Fruit fly (Drosophila melanogaster) whole organism, embryonic: ENCODE data around the gene Bx42.

Source experiments
- Ada2b ChIP-seq: fragments of 200-800 bp; sonication (Bioruptor generic); IDR thresholded peaks from 2 replicates; pipeline ENCODE4 v1.3.6; 2022; ENCODE audit warnings: missing biosample characterization, missing genetic modification characterization
- CG10147 ChIP-seq: fragments of 200-800 bp; sonication (Bioruptor generic); optimal IDR thresholded peaks from 2 replicates; lab custom pipeline; 2019; ENCODE audit warnings: missing biosample characterization, mild to moderate bottlenecking, missing genetic modification characterization, moderate library complexity
- CG10462 ChIP-seq: fragments of 200-800 bp; sonication (Bioruptor generic); optimal IDR thresholded peaks from 2 replicates; lab custom pipeline; 2016; ENCODE audit warnings: missing biosample characterization, missing genetic modification characterization
- CG11723 ChIP-seq: fragments of 200-800 bp; sonication (Bioruptor generic); optimal IDR thresholded peaks from 2 replicates; lab custom pipeline; 2017; ENCODE audit warnings: missing biosample characterization, mild to moderate bottlenecking, missing genetic modification characterization
- CG13894 ChIP-seq: fragments of 200-800 bp; sonication (Bioruptor generic); optimal IDR thresholded peaks from 3 replicates; lab custom pipeline; 2018; ENCODE audit warnings: missing biosample characterization, mild to moderate bottlenecking, missing genetic modification characterization, moderate library complexity
- CG15601 ChIP-seq: fragments of 200-800 bp; sonication (Bioruptor generic); optimal IDR thresholded peaks from 3 replicates; lab custom pipeline; 2019; ENCODE audit warnings: missing biosample characterization, mild to moderate bottlenecking, missing genetic modification characterization, moderate library complexity
- CG17802 ChIP-seq: fragments of 200-800 bp; sonication (Bioruptor generic); optimal IDR thresholded peaks from 2 replicates; lab custom pipeline; 2018; ENCODE audit warnings: missing biosample characterization, mild to moderate bottlenecking, missing genetic modification characterization, moderate library complexity
- CG18262 ChIP-seq: fragments of 200-800 bp; optimal IDR thresholded peaks from 3 replicates; lab custom pipeline; 2019; ENCODE audit warnings: missing biosample characterization, mild to moderate bottlenecking, missing genetic modification characterization, moderate library complexity
- CG1832 ChIP-seq: fragments of 200-800 bp; sonication (Bioruptor generic); optimal IDR thresholded peaks from 2 replicates; lab custom pipeline; 2017; ENCODE audit warnings: missing biosample characterization, mild to moderate bottlenecking, missing genetic modification characterization, inconsistent platforms
- CG2120 ChIP-seq: fragments of 200-800 bp; sonication (Bioruptor generic); optimal IDR thresholded peaks from 3 replicates; lab custom pipeline; 2016; ENCODE audit warnings: missing biosample characterization, missing genetic modification characterization
- CG31224 ChIP-seq: fragments of 200-800 bp; sonication (Bioruptor generic); IDR thresholded peaks from 2 replicates; pipeline ENCODE4 v1.3.6; 2022; ENCODE audit warnings: missing biosample characterization, missing genetic modification characterization
- CG34224 ChIP-seq: fragments of 200-800 bp; sonication (Bioruptor generic); IDR thresholded peaks from 3 replicates; pipeline ENCODE4 v1.3.6; 2022; ENCODE audit warnings: missing biosample characterization, missing genetic modification characterization; ENCODE audit not compliant: partially characterized antibody
- CG5180 ChIP-seq: fragments of 200-800 bp; sonication (Bioruptor generic); optimal IDR thresholded peaks from 3 replicates; lab custom pipeline; 2017; ENCODE audit warnings: missing biosample characterization, missing genetic modification characterization, mild to moderate bottlenecking, moderate library complexity, missing genetic modification reagents
- CG7839 ChIP-seq: fragments of 200-800 bp; sonication (Bioruptor generic); optimal IDR thresholded peaks from 3 replicates; lab custom pipeline; 2018; ENCODE audit warnings: missing biosample characterization, mild to moderate bottlenecking, missing genetic modification characterization, moderate library complexity
- CG8924 ChIP-seq: fragments of 200-800 bp; optimal IDR thresholded peaks from 3 replicates; lab custom pipeline; 2019; ENCODE audit warnings: missing biosample characterization, mild to moderate bottlenecking, missing genetic modification characterization, moderate library complexity
- Elba2 ChIP-seq: fragments of 200-800 bp; sonication (Bioruptor generic); optimal IDR thresholded peaks from 3 replicates; lab custom pipeline; 2016; ENCODE audit warnings: missing biosample characterization, missing genetic modification characterization
- Hr3 ChIP-seq: fragments of 200-800 bp; sonication (Bioruptor generic); optimal IDR thresholded peaks from 3 replicates; lab custom pipeline; 2016; ENCODE audit warnings: missing biosample characterization, missing genetic modification characterization
- Lhr ChIP-seq: fragments of 200-800 bp; sonication (Bioruptor generic); optimal IDR thresholded peaks from 3 replicates; lab custom pipeline; 2017; ENCODE audit warnings: mild to moderate bottlenecking, missing biosample characterization, missing genetic modification reagents, missing genetic modification characterization
- MESR4 ChIP-seq: fragments of 200-800 bp; sonication (Bioruptor generic); optimal IDR thresholded peaks from 2 replicates; lab custom pipeline; 2018; ENCODE audit warnings: missing biosample characterization, mild to moderate bottlenecking, missing genetic modification characterization, moderate library complexity
- Max ChIP-seq: fragments of 200-800 bp; sonication (Bioruptor generic); optimal IDR thresholded peaks from 2 replicates; lab custom pipeline; 2016; ENCODE audit warnings: missing biosample characterization, mild to moderate bottlenecking, missing genetic modification characterization
- Pdp1 ChIP-seq, 2 experiments: fragments of 200-800 bp; sonication (Bioruptor generic); optimal IDR thresholded peaks; 3 replicates each; lab custom pipeline; 2016; ENCODE audit warnings: missing biosample characterization in 2 of 2, missing genetic modification characterization in 2 of 2, mild to moderate bottlenecking in 1 of 2, moderate library complexity in 1 of 2
- Scr ChIP-seq: fragments of 200-800 bp; sonication (Bioruptor generic); IDR thresholded peaks from 2 replicates; pipeline ENCODE4 v1.3.6; 2022; ENCODE audit warnings: missing biosample characterization, missing genetic modification characterization; ENCODE audit not compliant: partially characterized antibody
- Sox100B ChIP-seq: fragments of 200-800 bp; sonication (Bioruptor generic); optimal IDR thresholded peaks from 3 replicates; lab custom pipeline; 2018; ENCODE audit warnings: missing biosample characterization, mild to moderate bottlenecking, missing genetic modification characterization
- Spps ChIP-seq: fragments of 200-800 bp; sonication (Bioruptor generic); optimal IDR thresholded peaks from 2 replicates; lab custom pipeline; 2018; ENCODE audit warnings: missing biosample characterization, mild to moderate bottlenecking, missing genetic modification characterization
- Trl ChIP-seq, 3 experiments: fragments of >200 bp in 2 of 3; fragments of 200-800 bp in 1 of 3; sonication (Bioruptor generic) in 1 of 3; optimal IDR thresholded peaks; 2 replicates in 1 of 3; 3 replicates in 2 of 3; lab custom pipeline; 2016 to 2017; ENCODE audit warnings: missing biosample characterization in 1 of 3, missing genetic modification characterization in 1 of 3
- btn ChIP-seq: fragments of 200-800 bp; sonication (Bioruptor generic); optimal IDR thresholded peaks from 2 replicates; lab custom pipeline; 2016; ENCODE audit warnings: missing biosample characterization, missing genetic modification characterization
- cato ChIP-seq: fragments of 200-800 bp; sonication (Bioruptor generic); optimal IDR thresholded peaks from 2 replicates; lab custom pipeline; 2016; ENCODE audit warnings: missing biosample characterization, missing genetic modification characterization, borderline replicate concordance
- cg ChIP-seq: fragments of 200-800 bp; sonication (Bioruptor generic); optimal IDR thresholded peaks from 3 replicates; lab custom pipeline; 2019; ENCODE audit warnings: missing biosample characterization, mild to moderate bottlenecking, missing genetic modification characterization, moderate library complexity
- crp ChIP-seq, 2 experiments: fragments of 200-800 bp; sonication (Bioruptor generic); optimal IDR thresholded peaks; 2 replicates in 1 of 2; 3 replicates in 1 of 2; lab custom pipeline; 2017; ENCODE audit warnings: missing biosample characterization in 2 of 2, missing genetic modification characterization in 2 of 2, mild to moderate bottlenecking in 1 of 2, moderate library complexity in 1 of 2
- danr ChIP-seq: fragments of 200-800 bp; sonication (Bioruptor generic); IDR thresholded peaks from 2 replicates; pipeline ENCODE4 v1.3.6; 2022; ENCODE audit warnings: missing biosample characterization, missing genetic modification characterization
- ems ChIP-seq: fragments of 200-800 bp; sonication (Bioruptor generic); optimal IDR thresholded peaks from 3 replicates; lab custom pipeline; 2016; ENCODE audit warnings: missing biosample characterization, missing genetic modification characterization
- gcm ChIP-seq: fragments of 200-800 bp; sonication (Bioruptor generic); optimal IDR thresholded peaks from 2 replicates; lab custom pipeline; 2019; ENCODE audit warnings: missing biosample characterization, mild to moderate bottlenecking, missing genetic modification characterization, moderate library complexity
- ham ChIP-seq: fragments of 200-800 bp; sonication (Bioruptor generic); IDR thresholded peaks from 2 replicates; pipeline ENCODE4 v1.3.6; 2022; ENCODE audit warnings: missing biosample characterization, missing genetic modification characterization
- hth ChIP-seq: fragments of >200 bp; optimal IDR thresholded peaks from 2 replicates; lab custom pipeline; 2017; ENCODE audit warnings: inconsistent platforms
- insv ChIP-seq, 2 experiments: fragments of 200-800 bp; sonication (Bioruptor generic); optimal IDR thresholded peaks; 3 replicates each; lab custom pipeline; 2016 to 2018; ENCODE audit warnings: missing biosample characterization in 2 of 2, missing genetic modification characterization in 2 of 2
- peb ChIP-seq: fragments of 200-800 bp; sonication (Bioruptor generic); IDR thresholded peaks from 2 replicates; pipeline ENCODE4 v1.3.6; 2022; ENCODE audit warnings: missing biosample characterization, missing genetic modification characterization
- pnt ChIP-seq: fragments of 200-800 bp; sonication (Bioruptor generic); optimal IDR thresholded peaks from 3 replicates; lab custom pipeline; 2016; ENCODE audit warnings: missing biosample characterization, missing genetic modification characterization
- pzg ChIP-seq: fragments of 200-800 bp; sonication (Bioruptor generic); optimal IDR thresholded peaks from 3 replicates; lab custom pipeline; 2018; ENCODE audit warnings: missing biosample characterization, mild to moderate bottlenecking, missing genetic modification characterization, moderate library complexity
- row ChIP-seq: fragments of 200-800 bp; sonication (Bioruptor generic); IDR thresholded peaks from 3 replicates; pipeline ENCODE4 v1.3.6; 2022; ENCODE audit warnings: missing biosample characterization, missing genetic modification characterization
- sens ChIP-seq: fragments of 200-800 bp; sonication (Bioruptor generic); peaks from one replicate; lab custom pipeline; 2016; ENCODE audit warnings: missing biosample characterization, missing genetic modification characterization
- sqz ChIP-seq: fragments of 200-800 bp; sonication (Bioruptor generic); optimal IDR thresholded peaks from 3 replicates; lab custom pipeline; 2018; ENCODE audit warnings: missing biosample characterization, mild to moderate bottlenecking, missing genetic modification characterization
- tgo ChIP-seq: fragments of 200-800 bp; sonication (Bioruptor generic); IDR thresholded peaks from 3 replicates; pipeline ENCODE4 v1.3.6; 2022; ENCODE audit warnings: missing biosample characterization, missing genetic modification characterization
- vvl ChIP-seq: fragments of 200-800 bp; sonication (Bioruptor generic); IDR thresholded peaks from 2 replicates; pipeline ENCODE4 v1.3.6; 2022; ENCODE audit warnings: missing biosample characterization, missing genetic modification characterization
- zen ChIP-seq: fragments of 200-800 bp; sonication (Bioruptor generic); optimal IDR thresholded peaks from 3 replicates; lab custom pipeline; 2018; ENCODE audit warnings: missing biosample characterization, mild to moderate bottlenecking, missing genetic modification characterization, moderate library complexity

Gene Bx42

dm6 chrX:9117831-9118230 is 11.4 kb upstream of the Bx42 start:
- TF ChIP-seq sqz (GFP tag; lab: Kevin White, UChicago) (no peak), row (GFP tag; lab: Robert Waterston, UW) (0 out of 3 replicates have a peak, but pooled peaks have one; percentile 2), cato (no peak), sens (GFP tag; lab: Kevin White, UChicago) (peak; percentile 61), pnt (GFP tag; lab: Kevin White, UChicago) (no peak), btn (GFP tag; lab: Kevin White, UChicago) (no peak), zen (tag; lab: Kevin White, UChicago) (peak; percentile 4), CG5180 (GFP tag; lab: Kevin White, UChicago) (no peak), Elba2 (GFP tag; lab: Kevin White, UChicago) (peak; percentile 30), pzg (GFP tag; lab: Kevin White, UChicago) (no peak), Hr3 (GFP tag; lab: Kevin White, UChicago) (no peak), CG13894 (tag; lab: Kevin White, UChicago) (peak; percentile 50), insv (GFP tag; optimal IDR thresholded peaks at IDR 0.05; lab: Kevin White, UChicago) (peak; percentile 49 to 96)

- peak; percentile 41 to 61 for TF ChIP-seq Trl (optimal IDR thresholded peaks at IDR 0.05; lab: Kevin White, UChicago)
- TF ChIP-seq Trl (GFP tag; optimal IDR thresholded peaks at IDR 0.05; lab: Kevin White, UChicago), result no peak
- TF ChIP-seq Pdp1 (GFP tag; optimal IDR thresholded peaks at IDR 0.05; lab: Kevin White, UChicago), result peak in 1 of 2 experiments; percentile 10
- TF ChIP-seq CG15601 (tag; lab: Kevin White, UChicago), result no peak
- peak in 1 of 2 experiments; percentile 86 for TF ChIP-seq insv (GFP tag; optimal IDR thresholded peaks at IDR 0.05; lab: Kevin White, UChicago)
- TF ChIP-seq Spps, result no peak
- peak; percentile 53 for TF ChIP-seq sens (GFP tag; lab: Kevin White, UChicago)
- TF ChIP-seq Max, result no peak
- TF ChIP-seq cg (GFP tag; lab: Kevin White, UChicago), result peak; percentile 75
- TF ChIP-seq CG34224 (GFP tag; lab: Robert Waterston, UW), result 0 out of 3 replicates have a peak, but pooled peaks have one; percentile 10
- TF ChIP-seq hth (lab: Kevin White, UChicago), result no peak
- TF ChIP-seq CG8924 (tag; lab: Kevin White, UChicago), result peak; percentile 22
- TF ChIP-seq vvl (GFP tag; lab: Robert Waterston, UW), result 0 out of 2 replicates have a peak, but pooled peaks have one; percentile 12
- no peak for TF ChIP-seq CG2120 (GFP tag; lab: Kevin White, UChicago)
- no peak for TF ChIP-seq Lhr
Observed at dm6 chrX:9110155-9110909, 3.9 kb upstream of the Bx42 start.

- TF ChIP-seq gcm (GFP tag; lab: Kevin White, UChicago) (peak; percentile 17), danr (peak; percentile 43; the same call in 1 of the 2 replicates), tgo (GFP tag; lab: Robert Waterston, UW) (peak; percentile 33; the same call in 1 of the 3 replicates), Ada2b (GFP tag; lab: Robert Waterston, UW) (0 out of 2 replicates have a peak, but pooled peaks have one; percentile 30), CG18262 (tag; lab: Kevin White, UChicago) (peak; percentile 61), CG7839 (tag; lab: Kevin White, UChicago) (peak; percentile 69), ham (GFP tag; lab: Robert Waterston, UW) (no peak), CG1832 (GFP tag; lab: Kevin White, UChicago) (peak; percentile 52), Scr (GFP tag; lab: Robert Waterston, UW) (no peak), MESR4 (GFP tag; lab: Kevin White, UChicago) (peak; percentile 55), CG11723 (no peak), CG10462 (GFP tag; lab: Kevin White, UChicago) (no peak), CG10147 (GFP tag; lab: Kevin White, UChicago) (peak; percentile 15), Sox100B (GFP tag; lab: Kevin White, UChicago) (peak; percentile 38), CG17802 (tag; lab: Kevin White, UChicago) (peak; percentile 30), peb (GFP tag; lab: Robert Waterston, UW) (peak; percentile 29; the same call in 1 of the 2 replicates), CG31224 (no peak), crp (GFP tag; optimal IDR thresholded peaks at IDR 0.05; lab: Kevin White, UChicago) (peak in 1 of 2 experiments; percentile 18), ems (GFP tag; lab: Kevin White, UChicago) (peak; percentile 41)
Observed at dm6 chrX:9109072-9109844, 2.9 kb upstream of the Bx42 start.
